Worm (Caenorhabditis elegans) whole organism, midembryonic: Measurements from ENCODE around the gene Y43D4A.2.

Experiments
- T22C8.4 ChIP-seq: fragments of 200-800 bp; sonication (Bioruptor generic); IDR thresholded peaks from 2 replicates; pipeline ENCODE4 v1.3.6; 2022; ENCODE audit warnings: missing genetic modification characterization, missing compliant biosample characterization
- cog-1 ChIP-seq: sonication (generic microtip); optimal IDR thresholded peaks from 2 replicates; lab custom pipeline; 2016; ENCODE audit warnings: missing genetic modification characterization, missing compliant biosample characterization
- flt-1 ChIP-seq: fragments of 200-800 bp; sonication (Bioruptor generic); IDR thresholded peaks from 2 replicates; pipeline ENCODE4 v1.3.6; 2022; ENCODE audit warnings: missing genetic modification characterization, missing compliant biosample characterization
- klf-2 ChIP-seq: fragments of 200-800 bp; sonication (Bioruptor generic); conservative IDR thresholded peaks from 2 replicates; pipeline ENCODE4 v1.3.6; 2022; ENCODE audit warnings: missing genetic modification reagents, missing genetic modification characterization, missing compliant biosample characterization
- ref-1 ChIP-seq: fragments of 200-800 bp; sonication (Bioruptor generic); conservative IDR thresholded peaks from 2 replicates; pipeline ENCODE4 v1.3.6; 2022; ENCODE audit warnings: missing genetic modification reagents, missing genetic modification characterization, missing compliant biosample characterization
- tab-1 ChIP-seq: fragments of 200-800 bp; sonication (Bioruptor generic); IDR thresholded peaks from 2 replicates; pipeline ENCODE4 v1.3.6; 2022; ENCODE audit warnings: missing genetic modification characterization, missing compliant biosample characterization
- ztf-29 ChIP-seq: fragments of 200-800 bp; sonication (Bioruptor generic); IDR thresholded peaks from 2 replicates; pipeline ENCODE4 v1.3.6; 2022; ENCODE audit warnings: missing genetic modification reagents, missing genetic modification characterization, missing compliant biosample characterization

DNA sequence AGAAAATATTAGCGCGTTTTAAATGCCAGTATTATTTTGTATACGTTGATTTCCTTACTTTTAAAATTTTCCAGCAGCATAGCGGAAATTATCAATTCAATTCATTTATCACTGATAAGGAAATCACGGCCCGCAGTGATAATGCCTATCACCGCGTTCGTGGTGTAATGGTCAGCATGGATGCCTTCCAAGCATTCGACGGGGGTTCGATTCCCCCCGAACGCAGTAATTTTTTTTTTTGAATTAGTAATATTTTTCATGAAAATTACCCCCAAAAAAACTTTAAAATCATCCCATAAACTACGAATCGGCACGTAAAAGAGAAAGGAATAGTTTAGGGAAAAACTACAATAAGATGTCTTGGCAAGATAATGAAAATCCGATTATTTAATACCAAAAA lies 19.4 kb upstream of the Y43D4A.2 start:
- no peak for TF ChIP-seq cog-1 (tag; lab: Kevin White, UChicago)
- 0 out of 2 replicates have a peak, but pooled peaks have one; percentile 38 for TF ChIP-seq ref-1
- TF ChIP-seq tab-1 (GFP tag; lab: Robert Waterston, UW), result no peak; the same call in 1 of the 2 replicates
- TF ChIP-seq klf-2 (GFP tag; lab: Robert Waterston, UW), result no peak
- 0 out of 2 replicates have a peak, but pooled peaks have one; percentile 30 for TF ChIP-seq ztf-29
- no peak for TF ChIP-seq flt-1 (GFP tag; lab: Robert Waterston, UW)
- TF ChIP-seq T22C8.4 (GFP tag; lab: Robert Waterston, UW), result no peak
